Worm (Caenorhabditis elegans) whole organism, L3 larva: ENCODE measurements around the gene glb-12.

Source experiments
- mdl-1 ChIP-seq: fragments of 150-350 bp; optimal IDR thresholded peaks from 2 replicates; lab custom pipeline; 2014; ENCODE audit warnings: missing biosample characterization, missing genetic modification characterization
- nhr-28 ChIP-seq: fragments of 150-350 bp; optimal IDR thresholded peaks from 2 replicates; lab custom pipeline; 2014; ENCODE audit warnings: missing biosample characterization, missing genetic modification characterization
- nhr-77 ChIP-seq: fragments of 150-350 bp; optimal IDR thresholded peaks from 2 replicates; lab custom pipeline; 2014; ENCODE audit warnings: missing biosample characterization, missing genetic modification characterization
- pqm-1 ChIP-seq: fragments of 150-350 bp; optimal IDR thresholded peaks from 2 replicates; lab custom pipeline; 2017; ENCODE audit warnings: missing biosample characterization, missing genetic modification characterization, inconsistent platforms
- tbx-2 ChIP-seq: sonication (generic microtip); optimal IDR thresholded peaks from 2 replicates; lab custom pipeline; 2016; ENCODE audit warnings: mild to moderate bottlenecking, missing genetic modification characterization, missing compliant biosample characterization
- ztf-4 ChIP-seq: fragments of 150-350 bp; optimal IDR thresholded peaks from 2 replicates; lab custom pipeline; 2014; ENCODE audit warnings: missing biosample characterization, missing genetic modification characterization

- TF ChIP-seq pqm-1 (tag; lab: Kevin White, UChicago) (no peak), mdl-1 (no peak), ztf-4 (tag; lab: Kevin White, UChicago) (no peak), nhr-77 (tag; lab: Kevin White, UChicago) (no peak), tbx-2 (no peak), nhr-28 (tag; lab: Kevin White, UChicago) (no peak)
Observed at ce11 chrII:10723069-10723468, 8.4 kb downstream of the glb-12 start, which contains the start of gene C09G5.14.
